6 fruit fly cellular contexts compared by ENCODE assay signal in genomic region chr3L:3070274-3071204, dm6.
TF ChIP-seq lines count a peak whose summit lies in the region.

Gene CG32486, minus strand, starts transcription at chr3L:3070839.
Gene PAN3, plus strand, starts transcription at chr3L:3071133.

- TF ChIP-seq CTCF in whole organism, embryonic (GFP tag; optimal IDR thresholded peaks at IDR 0.05; lab: Kevin White, UChicago), result no peak

TF ChIP-seq in Kc167, 6 proteins besides CTCF, POLR2A, EP300 and RAD21:
- peak; percentile 15 for TF ChIP-seq psq (optimal IDR thresholded peaks at IDR 0.05; lab: Kevin White, UChicago)
- no peak for TF ChIP-seq h (optimal IDR thresholded peaks at IDR 0.05; lab: Kevin White, UChicago)
- TF ChIP-seq ttk (optimal IDR thresholded peaks at IDR 0.05; lab: Kevin White, UChicago), result peak; percentile 75

TF ChIP-seq in whole organism, adult, 20 proteins besides CTCF, POLR2A, EP300 and RAD21 (continues in another document):
- TF ChIP-seq tj (GFP tag; optimal IDR thresholded peaks at IDR 0.05; lab: Kevin White, UChicago) (peak; percentile 52), Mnt (GFP tag; optimal IDR thresholded peaks at IDR 0.05; lab: Kevin White, UChicago) (peak; percentile 92), cic (GFP tag; optimal IDR thresholded peaks at IDR 0.05; lab: Kevin White, UChicago) (peak; percentile 96), Crg-1 (GFP tag; optimal IDR thresholded peaks at IDR 0.05; lab: Kevin White, UChicago) (no peak), toe (GFP tag; optimal IDR thresholded peaks at IDR 0.05; lab: Kevin White, UChicago) (peak; percentile 50), CG12768 (GFP tag; optimal IDR thresholded peaks at IDR 0.05; lab: Kevin White, UChicago) (peak; percentile 69), cnc (optimal IDR thresholded peaks at IDR 0.05; lab: Kevin White, UChicago) (no peak), Hr96 (GFP tag; optimal IDR thresholded peaks at IDR 0.05; lab: Kevin White, UChicago) (peak; percentile 34), CG33017 (tag; optimal IDR thresholded peaks at IDR 0.05; lab: Kevin White, UChicago) (peak; percentile 71), CG7045 (GFP tag; optimal IDR thresholded peaks at IDR 0.05; lab: Kevin White, UChicago) (peak; percentile 11), Clk (GFP tag; optimal IDR thresholded peaks at IDR 0.05; lab: Kevin White, UChicago) (peak; percentile 18), CG7101 (tag; optimal IDR thresholded peaks at IDR 0.05; lab: Kevin White, UChicago) (peak; percentile 71), CG1620 (GFP tag; optimal IDR thresholded peaks at IDR 0.05; lab: Kevin White, UChicago) (peak; percentile 26), CG14711 (tag; optimal IDR thresholded peaks at IDR 0.05; lab: Kevin White, UChicago) (peak; percentile 36), ovo (GFP tag; optimal IDR thresholded peaks at IDR 0.05; lab: Kevin White, UChicago) (peak; percentile 48), CG11617 (GFP tag; optimal IDR thresholded peaks at IDR 0.05; lab: Kevin White, UChicago) (peak; percentile 79), kay (GFP tag; lab: Kevin White, UChicago; ENCODE audit: borderline replicate concordance) (no peak)

TF ChIP-seq in whole organism, embryonic, 481 proteins besides CTCF, POLR2A, EP300 and RAD21 (continues in another document):
- peak; percentile 7 for TF ChIP-seq CG1529 (GFP tag; optimal IDR thresholded peaks at IDR 0.05; lab: Kevin White, UChicago)
- no peak for TF ChIP-seq pb (GFP tag; optimal IDR thresholded peaks at IDR 0.05; lab: Kevin White, UChicago)
- TF ChIP-seq peb (GFP tag; IDR thresholded peaks at IDR 0.05; lab: Robert Waterston, UW), result no peak
- TF ChIP-seq Awh (GFP tag; IDR thresholded peaks at IDR 0.05; lab: Robert Waterston, UW), result peak; percentile 51; the same call in 1 of the 2 replicates
- peak; percentile 68 for TF ChIP-seq CG8924 (tag; optimal IDR thresholded peaks at IDR 0.05; lab: Kevin White, UChicago)
- no peak for TF ChIP-seq eyg (GFP tag; optimal IDR thresholded peaks at IDR 0.05; lab: Kevin White, UChicago)
- peak; percentile 73 for TF ChIP-seq rib (GFP tag; IDR thresholded peaks at IDR 0.05; lab: Robert Waterston, UW)
- peak; percentile 62 for TF ChIP-seq CG3995 (GFP tag; optimal IDR thresholded peaks at IDR 0.05; lab: Kevin White, UChicago)
- peak; percentile 15 for TF ChIP-seq dm (GFP tag; optimal IDR thresholded peaks at IDR 0.05; lab: Kevin White, UChicago)
- peak; percentile 20; the same call in 1 of the 3 replicates for TF ChIP-seq B-H1 (GFP tag; IDR thresholded peaks at IDR 0.05; lab: Robert Waterston, UW)
- TF ChIP-seq CG4328 (GFP tag; optimal IDR thresholded peaks at IDR 0.05; lab: Kevin White, UChicago), result peak; percentile 11
- TF ChIP-seq yki (optimal IDR thresholded peaks at IDR 0.05; lab: Kevin White, UChicago), result no peak
- TF ChIP-seq Hmr (GFP tag; optimal IDR thresholded peaks at IDR 0.05; lab: Kevin White, UChicago), result peak; percentile 82
- no peak for TF ChIP-seq odd (GFP tag; optimal IDR thresholded peaks at IDR 0.05; lab: Kevin White, UChicago)
- peak; percentile 32; the same call in 1 of the 2 replicates for TF ChIP-seq Xrp1 (GFP tag; IDR thresholded peaks at IDR 0.05; lab: Robert Waterston, UW)
- peak; percentile 72 for TF ChIP-seq nom (GFP tag; optimal IDR thresholded peaks at IDR 0.05; lab: Kevin White, UChicago)
- TF ChIP-seq CG7928 (GFP tag; optimal IDR thresholded peaks at IDR 0.05; lab: Kevin White, UChicago), result peak; percentile 94
- peak; percentile 97 for TF ChIP-seq crol (GFP tag; IDR thresholded peaks at IDR 0.05; lab: Robert Waterston, UW)

TF ChIP-seq in whole organism, prepupa, 60 proteins besides CTCF, POLR2A, EP300 and RAD21 (continues in another document):
- TF ChIP-seq CG11294 (GFP tag; IDR thresholded peaks at IDR 0.05; lab: Robert Waterston, UW) (no peak), CG10631 (GFP tag; optimal IDR thresholded peaks at IDR 0.05; lab: Kevin White, UChicago) (peak; percentile 16), achi (GFP tag; optimal IDR thresholded peaks at IDR 0.05; lab: Kevin White, UChicago) (no peak), Eip75B (GFP tag; optimal IDR thresholded peaks at IDR 0.05; lab: Kevin White, UChicago) (peak; percentile 41), fd85E (GFP tag; optimal IDR thresholded peaks at IDR 0.05; lab: Kevin White, UChicago) (peak; percentile 52), CG6854 (GFP tag; optimal IDR thresholded peaks at IDR 0.05; lab: Kevin White, UChicago) (peak; percentile 56), CG4318 (GFP tag; optimal IDR thresholded peaks at IDR 0.05; lab: Kevin White, UChicago) (no peak), cyc (GFP tag; optimal IDR thresholded peaks at IDR 0.05; lab: Kevin White, UChicago) (no peak), CG3919 (GFP tag; optimal IDR thresholded peaks at IDR 0.05; lab: Kevin White, UChicago) (peak; percentile 54), salr (GFP tag; optimal IDR thresholded peaks at IDR 0.05; lab: Kevin White, UChicago) (peak in 1 of 2 experiments; percentile 17), CG16779 (tag; optimal IDR thresholded peaks at IDR 0.05; lab: Kevin White, UChicago) (peak; percentile 54), fd59A (GFP tag; optimal IDR thresholded peaks at IDR 0.05; lab: Kevin White, UChicago) (no peak), CG9139 (GFP tag; optimal IDR thresholded peaks at IDR 0.05; lab: Kevin White, UChicago) (peak; percentile 58), pdm3 (GFP tag; optimal IDR thresholded peaks at IDR 0.05; lab: Kevin White, UChicago) (no peak), ss (GFP tag; optimal IDR thresholded peaks at IDR 0.05; lab: Kevin White, UChicago) (peak; percentile 43 to 65), CG3032 (tag; optimal IDR thresholded peaks at IDR 0.05; lab: Kevin White, UChicago) (peak; percentile 24), Smox (GFP tag; optimal IDR thresholded peaks at IDR 0.05; lab: Kevin White, UChicago) (peak; percentile 21), CG15336 (GFP tag; IDR thresholded peaks at IDR 0.05; lab: Robert Waterston, UW) (peak; percentile 64; the same call in 1 of the 2 replicates), Met (GFP tag; optimal IDR thresholded peaks at IDR 0.05; lab: Kevin White, UChicago) (peak; percentile 6)

TF ChIP-seq in whole organism, pupa, 21 proteins besides CTCF, POLR2A, EP300 and RAD21 (continues in another document):
- TF ChIP-seq D1 (tag; optimal IDR thresholded peaks at IDR 0.05; lab: Kevin White, UChicago) (no peak), CG12605 (GFP tag; IDR thresholded peaks at IDR 0.05; lab: Robert Waterston, UW) (peak; percentile 28), CG8159 (tag; optimal IDR thresholded peaks at IDR 0.05; lab: Kevin White, UChicago) (peak; percentile 26), Pif1B (GFP tag; optimal IDR thresholded peaks at IDR 0.05; lab: Kevin White, UChicago) (no peak), CG8301 (tag; optimal IDR thresholded peaks at IDR 0.05; lab: Kevin White, UChicago) (peak; percentile 8), CG32121 (GFP tag; IDR thresholded peaks at IDR 0.05; lab: Robert Waterston, UW) (no peak), CG9948 (tag; optimal IDR thresholded peaks at IDR 0.05; lab: Kevin White, UChicago) (no peak), Snoo (tag; optimal IDR thresholded peaks at IDR 0.05; lab: Kevin White, UChicago) (no peak), fd96Ca (GFP tag; IDR thresholded peaks at IDR 0.05; lab: Robert Waterston, UW) (peak; percentile 52; the same call in 1 of the 3 replicates), rn (GFP tag; IDR thresholded peaks at IDR 0.05; lab: Robert Waterston, UW) (no peak), Pif1A (GFP tag; optimal IDR thresholded peaks at IDR 0.05; lab: Kevin White, UChicago) (no peak), EcR (GFP tag; optimal IDR thresholded peaks at IDR 0.05; lab: Kevin White, UChicago) (peak; percentile 49), CG4496 (GFP tag; IDR thresholded peaks at IDR 0.05; lab: Robert Waterston, UW) (0 out of 3 replicates have a peak, but pooled peaks have one; percentile 48), CG17806 (tag; optimal IDR thresholded peaks at IDR 0.05; lab: Kevin White, UChicago) (no peak), CG14655 (GFP tag; optimal IDR thresholded peaks at IDR 0.05; lab: Kevin White, UChicago) (no peak), CG34367 (tag; optimal IDR thresholded peaks at IDR 0.05; lab: Kevin White, UChicago) (peak; percentile 16), CG13204 (GFP tag; optimal IDR thresholded peaks at IDR 0.05; lab: Kevin White, UChicago) (peak; percentile 42), CG10348 (GFP tag; IDR thresholded peaks at IDR 0.05; lab: Robert Waterston, UW) (no peak), gl (tag; optimal IDR thresholded peaks at IDR 0.05; lab: Kevin White, UChicago) (peak; percentile 10), Ets98B (GFP tag; IDR thresholded peaks at IDR 0.05; lab: Robert Waterston, UW) (peak; percentile 36; the same call in 1 of the 2 replicates)

TF ChIP-seq in whole organism, wandering third instar larva, 38 proteins besides CTCF, POLR2A, EP300 and RAD21 (continues in another document):
- peak; percentile 40 for TF ChIP-seq N (GFP tag; optimal IDR thresholded peaks at IDR 0.05; lab: Kevin White, UChicago)
- TF ChIP-seq Abd-B (GFP tag; optimal IDR thresholded peaks at IDR 0.05; lab: Kevin White, UChicago), result no peak
- TF ChIP-seq HLH106 (tag; optimal IDR thresholded peaks at IDR 0.05; lab: Kevin White, UChicago), result peak; percentile 28
- peak; percentile 65 for TF ChIP-seq rgr (GFP tag; optimal IDR thresholded peaks at IDR 0.05; lab: Kevin White, UChicago)
- TF ChIP-seq ey (GFP tag; optimal IDR thresholded peaks at IDR 0.05; lab: Kevin White, UChicago), result peak; percentile 36
- no peak for TF ChIP-seq Mio (GFP tag; optimal IDR thresholded peaks at IDR 0.05; lab: Kevin White, UChicago)
- no peak for TF ChIP-seq GATAd (GFP tag; optimal IDR thresholded peaks at IDR 0.05; lab: Kevin White, UChicago)
- TF ChIP-seq woc (GFP tag; optimal IDR thresholded peaks at IDR 0.05; lab: Kevin White, UChicago), result peak; percentile 4
- peak; percentile 19 for TF ChIP-seq sv (GFP tag; optimal IDR thresholded peaks at IDR 0.05; lab: Kevin White, UChicago)
- TF ChIP-seq brk (GFP tag; optimal IDR thresholded peaks at IDR 0.05; lab: Kevin White, UChicago), result peak; percentile 54
- peak; percentile 60 for TF ChIP-seq tai (GFP tag; optimal IDR thresholded peaks at IDR 0.05; lab: Kevin White, UChicago)
- TF ChIP-seq Dif (GFP tag; optimal IDR thresholded peaks at IDR 0.05; lab: Kevin White, UChicago; ENCODE audit: partially characterized antibody), result peak; percentile 87
- TF ChIP-seq h (GFP tag; optimal IDR thresholded peaks at IDR 0.05; lab: Kevin White, UChicago), result peak; percentile 68
- TF ChIP-seq Hr83 (GFP tag; optimal IDR thresholded peaks at IDR 0.05; lab: Kevin White, UChicago; ENCODE audit: poor library complexity, severe bottlenecking), result peak; percentile 79
- no peak for TF ChIP-seq lola (GFP tag; optimal IDR thresholded peaks at IDR 0.05; lab: Kevin White, UChicago)
- TF ChIP-seq Vsx2 (GFP tag; optimal IDR thresholded peaks at IDR 0.05; lab: Kevin White, UChicago; ENCODE audit: partially characterized antibody), result peak; percentile 92
- TF ChIP-seq Dfd (GFP tag; optimal IDR thresholded peaks at IDR 0.05; lab: Kevin White, UChicago), result no peak
- TF ChIP-seq sage (GFP tag; optimal IDR thresholded peaks at IDR 0.05; lab: Kevin White, UChicago), result peak; percentile 22
- TF ChIP-seq OdsH (GFP tag; optimal IDR thresholded peaks at IDR 0.05; lab: Kevin White, UChicago), result peak; percentile 58
- TF ChIP-seq jim (GFP tag; optimal IDR thresholded peaks at IDR 0.05; lab: Kevin White, UChicago), result peak; percentile 13
- TF ChIP-seq Rel (GFP tag; optimal IDR thresholded peaks at IDR 0.05; lab: Kevin White, UChicago), result no peak
- peak; percentile 70 for TF ChIP-seq Rel (tag; optimal IDR thresholded peaks at IDR 0.05; lab: Kevin White, UChicago)
